Worm (Caenorhabditis elegans) whole organism, dauer: Measurements from ENCODE around the gene inso-1.

Experiments used
- unc-62 ChIP-seq: sonication (generic microtip); optimal IDR thresholded peaks from 2 replicates; lab custom pipeline; 2017; ENCODE audit warnings: missing biosample characterization, missing genetic modification reagents, missing genetic modification characterization

inso-1 gene

DNA sequence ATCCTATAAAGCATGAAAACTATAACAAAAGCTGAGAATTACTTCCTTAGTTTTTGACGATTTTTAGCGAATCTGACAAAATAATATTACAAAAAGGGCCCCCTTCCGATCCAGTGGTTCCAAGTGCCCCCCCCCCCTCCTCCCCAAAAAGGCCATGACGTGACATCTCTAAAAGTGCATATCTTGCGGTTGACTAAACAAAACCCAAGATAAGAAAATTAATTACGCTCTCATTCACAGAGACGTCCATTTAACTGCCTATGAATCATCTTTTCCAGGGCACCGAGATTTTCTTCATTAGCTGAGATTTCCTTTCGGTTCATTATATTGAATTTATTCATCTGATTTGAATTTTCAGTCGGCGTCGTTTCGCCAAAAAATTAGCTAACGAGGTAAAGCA lies at the start of gene inso-1:
inso-1 (plus strand) TSS at position 301 of the 400 bp plus-strand sequence.
- TF ChIP-seq unc-62 (GFP tag; lab: Kevin White, UChicago): no peak

DNA sequence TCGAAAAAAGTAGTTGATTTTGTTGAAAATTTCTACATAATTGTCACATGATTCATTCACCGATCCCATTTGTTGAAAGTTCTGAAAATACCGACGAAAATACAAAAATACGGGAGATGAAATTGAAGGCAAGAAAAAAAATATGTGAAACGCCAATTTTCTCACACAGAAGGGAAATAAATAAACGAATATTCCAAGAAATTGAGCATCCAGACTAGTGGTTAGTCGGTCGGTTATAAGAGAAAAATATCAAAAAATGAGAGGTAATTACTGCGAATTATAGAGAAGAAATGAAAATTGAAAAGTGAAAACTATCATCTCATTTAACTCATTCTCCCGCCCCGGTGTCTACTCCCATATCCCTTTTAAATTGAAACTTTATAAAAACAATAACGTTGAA lies 44.4 kb upstream of the inso-1 start, which contains the start of gene npr-11:
npr-11 (minus strand) TSS at position 101 of the 400 bp plus-strand sequence.
- no peak for TF ChIP-seq unc-62 (GFP tag; lab: Kevin White, UChicago)

DNA sequence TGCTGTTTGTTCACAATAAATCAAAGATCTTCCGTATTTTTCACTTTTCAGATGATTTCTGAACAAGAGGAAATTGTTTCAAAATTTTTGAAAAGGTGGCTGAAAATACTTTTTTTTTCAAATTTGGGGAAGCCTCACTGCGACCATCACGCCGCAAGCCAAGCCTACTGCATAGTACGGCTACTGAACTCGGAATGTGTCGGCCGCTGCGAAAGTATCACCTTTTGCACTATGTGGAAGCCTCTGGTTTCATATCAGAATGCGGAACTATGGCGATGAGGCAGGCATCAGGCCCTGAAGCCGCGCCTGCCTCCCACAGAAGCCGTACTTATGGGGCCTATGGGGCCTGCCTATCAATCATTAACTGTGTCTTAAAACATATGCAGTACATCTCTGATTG lies 42.3 kb upstream of the inso-1 start:
- no peak for TF ChIP-seq unc-62 (GFP tag; lab: Kevin White, UChicago)

DNA sequence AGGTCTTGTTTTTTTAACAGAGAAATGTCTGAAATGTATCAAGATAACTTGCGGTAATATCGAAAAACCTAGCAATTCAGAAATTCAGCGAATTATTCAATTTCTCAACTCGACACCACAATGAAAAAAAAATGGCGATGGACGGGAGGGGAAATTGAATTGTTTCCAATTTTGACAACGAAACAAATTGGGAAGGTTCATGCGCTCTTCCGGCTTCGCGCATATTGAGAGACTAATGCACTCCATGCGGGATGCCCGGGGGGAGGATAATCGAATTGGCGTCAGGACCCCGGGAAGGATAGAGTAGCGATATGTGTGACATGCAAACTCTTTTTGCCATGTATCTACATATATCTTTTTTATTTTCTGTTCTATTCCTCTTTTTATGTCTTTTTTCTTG lies 34.6 kb upstream of the inso-1 start:
- TF ChIP-seq unc-62 (GFP tag; lab: Kevin White, UChicago): no peak

DNA sequence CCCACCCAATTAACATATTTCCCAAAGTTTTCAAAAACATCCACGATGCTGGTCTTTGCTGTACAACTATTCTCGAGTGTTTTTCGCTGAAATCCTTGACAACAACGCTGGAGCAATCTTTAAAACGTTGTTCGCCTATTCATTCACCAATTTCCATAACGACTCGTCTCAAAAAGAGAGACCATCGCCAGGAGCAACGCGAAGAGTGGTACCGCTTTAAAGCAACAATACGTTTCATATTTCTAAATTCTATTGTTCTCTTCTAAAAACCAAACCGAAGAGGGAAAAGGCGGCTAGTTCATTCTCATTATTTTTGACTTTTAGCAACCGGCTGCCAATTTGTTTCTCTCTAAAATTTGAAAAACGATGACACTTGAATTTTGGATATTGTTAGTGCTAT lies 29.4 kb upstream of the inso-1 start, which contains the start of gene C25G6.1:
C25G6.1 (plus strand) TSS at position 301 of the 400 bp plus-strand sequence.
- no peak for TF ChIP-seq unc-62 (GFP tag; lab: Kevin White, UChicago)

DNA sequence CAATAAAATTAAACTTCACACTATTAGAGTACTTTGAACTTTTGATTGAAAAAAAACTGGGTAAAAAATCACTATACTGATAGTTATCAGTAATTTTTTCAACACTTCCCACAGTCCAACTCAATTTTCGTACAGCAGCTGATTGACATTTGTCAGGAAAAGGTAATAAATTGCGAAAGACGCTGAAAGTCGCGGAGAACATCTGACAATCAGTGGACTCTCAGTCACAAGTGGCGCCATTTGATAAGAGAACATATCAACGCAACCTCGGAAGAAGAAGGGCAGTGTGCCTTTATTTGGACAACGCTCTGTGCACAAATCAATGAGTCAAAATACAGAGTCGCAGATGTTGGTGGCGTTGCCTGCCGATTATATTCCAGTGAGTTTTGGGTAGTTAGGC lies 27.4 kb upstream of the inso-1 start, which contains the start of gene C52B11.5:
C52B11.5 (plus strand) TSS at position 250 of the 400 bp plus-strand sequence.
- TF ChIP-seq unc-62 (GFP tag; lab: Kevin White, UChicago): no peak

DNA sequence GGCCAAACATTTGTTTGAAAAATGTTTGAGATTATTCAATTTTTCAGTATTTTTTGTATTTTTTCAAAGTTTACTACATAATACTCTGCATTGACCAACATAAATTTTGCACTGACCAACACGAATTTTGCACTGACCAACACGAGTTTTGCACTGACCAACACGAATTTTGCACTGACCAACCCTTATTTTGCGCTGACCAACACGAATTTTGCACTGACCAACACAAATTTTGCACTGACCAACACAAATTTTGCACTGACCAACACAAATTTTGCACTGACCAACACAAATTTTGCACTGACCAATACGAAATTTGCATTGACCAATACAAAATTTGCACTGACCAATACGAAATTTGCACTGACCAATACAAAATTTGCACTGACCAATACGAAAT lies 7.1 kb upstream of the inso-1 start:
- TF ChIP-seq unc-62 (GFP tag; lab: Kevin White, UChicago): no peak

DNA sequence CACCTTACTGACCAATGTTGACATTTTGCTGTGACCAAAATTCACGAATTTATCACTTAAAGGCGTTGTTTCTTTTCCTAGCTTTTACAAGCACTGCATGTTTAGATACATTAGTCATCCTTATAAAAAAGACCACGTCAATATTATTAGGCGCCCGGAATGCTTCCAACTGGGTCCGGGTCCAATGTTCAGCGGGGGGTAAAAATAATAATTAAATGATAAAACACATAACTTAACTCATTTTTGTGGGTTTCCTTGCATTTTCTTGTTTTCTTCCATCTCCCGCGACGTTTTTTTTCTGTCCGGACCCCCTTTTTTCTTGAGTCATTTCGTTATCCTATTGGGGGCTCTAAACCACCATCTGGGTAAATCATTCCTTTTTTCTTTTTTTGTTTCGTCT lies 6.5 kb upstream of the inso-1 start:
- TF ChIP-seq unc-62 (GFP tag; lab: Kevin White, UChicago): no peak

DNA sequence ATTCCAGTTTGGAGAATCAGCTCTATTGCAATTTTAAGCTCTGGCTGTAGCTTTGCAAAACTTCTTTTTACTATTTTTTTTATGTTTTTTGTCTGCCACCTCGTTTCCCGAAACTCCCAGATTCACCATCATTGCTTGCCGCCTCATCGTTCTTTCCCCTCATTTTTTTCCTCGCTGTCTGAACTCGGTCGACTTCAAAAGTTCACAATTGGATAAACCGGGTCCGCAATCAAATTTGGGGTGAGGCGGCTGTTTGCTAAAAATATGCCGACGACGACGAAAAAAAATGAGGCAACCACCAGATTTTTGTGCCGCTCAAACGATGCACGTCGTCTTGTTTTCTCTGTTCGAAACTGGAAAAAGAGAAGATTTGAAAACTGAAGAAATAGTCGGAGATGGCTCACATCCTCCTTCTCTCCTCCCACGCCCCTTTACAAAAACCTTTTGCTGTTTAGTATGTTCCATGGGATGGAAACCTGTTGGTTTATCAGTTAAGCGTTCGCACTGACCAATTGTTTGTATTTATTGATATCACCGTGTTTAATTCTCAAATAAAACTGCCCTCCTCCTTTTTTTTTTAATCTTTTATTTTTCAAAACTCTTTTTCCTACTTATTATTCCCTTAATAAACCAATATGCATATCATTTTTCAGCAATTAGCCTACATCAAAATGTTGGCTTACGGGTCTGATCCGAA lies 5.2 kb upstream of the inso-1 start, which contains the start of gene dop-4:
dop-4 (plus strand) TSS at position 647 of the 697 bp plus-strand sequence.
- no peak for TF ChIP-seq unc-62 (GFP tag; lab: Kevin White, UChicago)

DNA sequence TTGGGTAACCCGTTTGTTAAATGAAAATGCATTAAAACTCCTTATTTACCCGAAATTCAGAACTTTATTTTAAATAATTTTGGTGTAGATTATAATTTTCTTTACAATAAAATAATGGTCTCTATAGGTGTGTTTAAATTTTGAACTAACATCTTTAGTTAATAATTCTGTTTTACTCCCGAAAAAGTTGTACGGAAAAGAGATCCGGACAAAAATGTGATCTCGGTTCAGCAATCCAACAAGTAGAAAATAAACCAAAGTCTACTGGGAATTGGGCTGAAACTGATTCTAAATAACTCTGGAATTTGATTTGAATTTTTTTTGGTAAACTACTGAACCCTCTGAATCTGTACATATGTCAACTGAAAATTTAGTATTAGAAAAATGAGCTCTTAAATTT lies 4.2 kb upstream of the inso-1 start:
- no peak for TF ChIP-seq unc-62 (GFP tag; lab: Kevin White, UChicago)

DNA sequence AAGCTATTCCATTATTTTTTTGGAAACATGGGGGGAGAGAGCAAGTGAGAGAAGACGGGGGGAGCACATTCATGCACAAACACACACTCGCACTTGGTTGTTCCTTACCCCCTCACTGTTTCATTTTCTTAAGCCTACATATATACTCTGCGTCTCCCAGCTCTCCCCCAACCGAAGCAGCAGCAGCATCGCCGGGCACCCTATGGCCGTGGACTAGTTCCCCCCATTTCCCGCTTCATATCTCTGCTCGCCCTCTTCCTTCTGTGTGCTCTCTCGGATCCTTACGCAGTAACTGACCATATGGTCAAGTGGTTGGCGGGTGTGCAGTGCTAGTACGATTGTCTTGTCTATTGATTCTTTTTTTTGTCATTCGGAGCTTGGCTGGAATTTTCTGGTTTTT lies 2.3 kb downstream of the inso-1 start:
- no peak for TF ChIP-seq unc-62 (GFP tag; lab: Kevin White, UChicago)

DNA sequence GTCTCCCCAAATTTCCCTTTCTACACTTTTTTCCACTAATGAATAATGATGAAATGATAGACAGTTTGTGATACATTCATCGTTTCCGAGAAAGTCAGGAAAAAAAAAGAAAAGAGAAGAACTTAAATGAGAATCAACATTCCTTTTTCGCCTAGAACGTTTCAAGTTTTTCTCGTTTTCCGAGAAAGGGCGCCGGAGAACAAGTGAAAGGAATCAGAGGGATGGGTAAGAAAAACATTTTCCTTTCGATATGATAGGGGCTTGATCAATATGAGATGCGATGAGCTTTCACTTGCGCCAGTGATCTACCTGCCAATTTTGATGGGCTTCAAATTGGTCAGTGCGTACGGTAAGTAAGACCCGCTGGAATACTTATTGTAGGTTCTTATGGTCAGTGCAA lies 9.5 kb downstream of the inso-1 start:
- TF ChIP-seq unc-62 (GFP tag; lab: Kevin White, UChicago): no peak

DNA sequence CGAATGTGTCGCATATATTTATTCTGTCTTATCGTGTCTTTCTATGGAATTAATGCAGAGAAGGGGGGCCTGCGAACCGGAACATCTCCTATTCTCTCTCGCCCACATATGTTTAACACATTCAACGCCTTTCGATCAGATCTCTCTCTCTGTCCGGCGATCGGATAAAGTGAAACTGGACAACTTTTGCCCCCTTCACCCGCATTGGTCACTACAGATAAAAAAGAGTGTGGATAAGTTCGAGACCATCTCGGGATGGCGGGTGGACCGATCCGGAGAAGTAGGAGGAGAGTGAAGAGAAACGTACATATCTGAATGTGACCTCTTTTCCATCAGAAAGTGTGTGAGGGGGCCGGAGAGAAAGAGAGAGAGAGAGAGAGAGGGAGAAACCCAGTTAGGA lies 11.1 kb downstream of the inso-1 start, which contains the start of gene H42K12.3:
H42K12.3 (plus strand) TSS at position 308 of the 400 bp plus-strand sequence.
- TF ChIP-seq unc-62 (GFP tag; lab: Kevin White, UChicago): no peak

DNA sequence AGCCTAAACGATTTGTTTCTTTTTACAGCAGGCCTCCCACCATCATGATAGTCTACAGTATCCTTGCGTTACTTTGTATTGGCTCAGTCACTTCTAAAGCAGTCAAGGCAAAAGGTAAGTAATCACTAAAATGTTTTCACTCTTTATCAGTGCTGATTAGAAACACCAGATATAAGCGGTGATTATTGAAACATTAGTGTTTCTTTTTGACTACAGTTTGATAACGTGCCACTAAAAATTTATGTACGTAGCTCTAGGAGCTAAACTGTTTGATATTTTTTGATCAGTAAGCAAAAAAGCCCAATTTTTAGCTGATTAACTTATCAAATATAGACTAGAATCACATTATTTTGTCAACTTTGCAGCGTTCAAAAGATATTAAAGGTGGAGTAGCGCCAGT lies 11.6 kb downstream of the inso-1 start:
- TF ChIP-seq unc-62 (GFP tag; lab: Kevin White, UChicago): no peak

DNA sequence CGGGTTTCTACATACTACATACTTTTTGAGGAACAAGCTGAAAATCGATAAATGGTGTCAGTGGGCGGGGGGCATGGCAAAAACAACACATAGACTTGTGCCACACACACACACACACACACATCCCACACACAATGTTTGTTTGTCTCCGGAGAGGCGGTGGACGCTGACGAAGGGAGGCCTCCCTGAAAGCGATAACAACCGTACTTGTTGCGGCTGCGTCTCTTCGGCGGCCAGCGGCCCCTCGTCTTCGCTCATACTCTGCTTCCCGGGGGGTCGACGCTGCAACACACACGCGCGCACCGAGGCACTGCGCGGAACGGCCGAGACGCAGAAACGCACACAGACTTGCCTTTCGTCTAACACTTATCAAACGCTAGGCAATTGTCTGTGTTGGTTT lies 19.8 kb downstream of the inso-1 start:
- no peak for TF ChIP-seq unc-62 (GFP tag; lab: Kevin White, UChicago)

DNA sequence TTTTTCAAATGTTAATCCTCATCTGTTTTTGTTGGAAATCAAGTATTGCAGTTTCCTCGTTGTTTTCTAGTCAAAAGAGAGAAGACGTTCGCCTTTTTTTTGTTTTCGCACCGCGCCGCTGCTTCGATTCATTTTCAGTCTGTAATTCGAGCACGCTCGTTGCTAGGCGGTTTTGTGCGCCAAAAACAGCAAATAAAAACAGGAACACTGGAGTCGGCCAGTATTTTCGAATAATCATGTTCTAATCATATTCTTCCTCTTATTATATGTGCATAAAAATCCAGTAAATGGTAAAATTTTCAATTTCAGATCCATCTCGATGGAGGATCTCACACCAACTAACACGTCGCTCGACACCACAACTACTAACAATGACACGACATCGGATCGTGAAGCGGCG lies 21.1 kb downstream of the inso-1 start, which contains the start of gene pdk-1:
pdk-1 (plus strand) TSS at position 301 of the 400 bp plus-strand sequence.
- no peak for TF ChIP-seq unc-62 (GFP tag; lab: Kevin White, UChicago)

DNA sequence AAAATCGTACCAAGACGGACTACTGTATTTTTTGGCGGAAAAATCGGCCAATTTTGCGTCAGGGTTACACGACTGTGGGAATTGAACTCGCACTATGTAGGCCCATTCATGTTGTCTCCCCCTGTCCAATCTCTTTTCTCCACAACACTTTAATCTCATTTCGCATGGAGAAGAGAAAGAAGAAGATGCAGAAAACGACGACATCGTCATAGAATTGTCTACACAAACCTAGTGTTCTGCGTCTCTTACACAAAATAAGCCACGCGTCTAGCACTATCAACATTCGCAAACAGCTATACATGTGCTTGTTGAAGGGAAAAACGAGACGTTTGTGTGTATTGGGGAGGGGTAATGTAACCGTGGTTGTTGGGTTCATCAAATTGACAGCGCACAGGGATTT lies 23.0 kb downstream of the inso-1 start:
- no peak for TF ChIP-seq unc-62 (GFP tag; lab: Kevin White, UChicago)
